Worm (Caenorhabditis elegans) whole organism, L1 larva: Measurements from ENCODE around the gene Y46G5A.14.

Experiments used
- C16A3.4 ChIP-seq: fragments of 150-350 bp; optimal IDR thresholded peaks from 2 replicates; lab custom pipeline; 2014; ENCODE audit warnings: missing biosample characterization, missing genetic modification characterization
- F16B12.6 ChIP-seq: fragments of 150-350 bp; optimal IDR thresholded peaks from 2 replicates; lab custom pipeline; 2014; ENCODE audit warnings: missing biosample characterization, missing genetic modification characterization
- Y116A8C.19 ChIP-seq: sonication (generic microtip); optimal IDR thresholded peaks from 2 replicates; lab custom pipeline; 2016; ENCODE audit warnings: missing compliant biosample characterization, missing genetic modification characterization, borderline replicate concordance
- ama-1 ChIP-seq: fragments of 150-350 bp; optimal IDR thresholded peaks from 2 replicates; lab custom pipeline; 2014
- ceh-63 ChIP-seq: fragments of 200-800 bp; sonication (Bioruptor generic); optimal IDR thresholded peaks from 2 replicates; lab custom pipeline; 2018; ENCODE audit warnings: mild to moderate bottlenecking, missing genetic modification characterization, missing compliant biosample characterization
- ceh-82 ChIP-seq, 3 experiments: fragments of 150-350 bp in 1 of 3; sonication (generic microtip) in 2 of 3; optimal IDR thresholded peaks; 2 replicates each; lab custom pipeline; 2014 to 2017; ENCODE audit warnings: missing biosample characterization in 3 of 3, missing genetic modification characterization in 3 of 3
- dpl-1 ChIP-seq, 3 experiments: fragments of 150-350 bp in 2 of 3; sonication (generic microtip) in 1 of 3; optimal IDR thresholded peaks; 2 replicates each; lab custom pipeline; 2014 to 2017; ENCODE audit warnings: missing biosample characterization in 3 of 3, missing genetic modification characterization in 3 of 3, missing genetic modification reagents in 3 of 3
- efl-1 ChIP-seq, 4 experiments: fragments of 150-350 bp; optimal IDR thresholded peaks in 3 of 4; peaks in 1 of 4; 1 replicate in 1 of 4; 2 replicates in 3 of 4; lab custom pipeline; 2014; ENCODE audit warnings: missing biosample characterization in 2 of 4, missing genetic modification characterization in 2 of 4, missing genetic modification reagents in 2 of 4
- elt-2 ChIP-seq: sonication (generic microtip); optimal IDR thresholded peaks from 2 replicates; lab custom pipeline; 2016; ENCODE audit warnings: missing genetic modification characterization, mild to moderate bottlenecking, inconsistent platforms, missing compliant biosample characterization, missing genetic modification reagents
- fkh-4 ChIP-seq: sonication (generic microtip); optimal IDR thresholded peaks from 2 replicates; lab custom pipeline; 2016; ENCODE audit warnings: missing compliant biosample characterization, missing genetic modification characterization, borderline replicate concordance
- fkh-8 ChIP-seq: sonication (generic microtip); optimal IDR thresholded peaks from 2 replicates; lab custom pipeline; 2016; ENCODE audit warnings: mild to moderate bottlenecking, missing genetic modification characterization, missing compliant biosample characterization
- grh-1 ChIP-seq: fragments of 200-800 bp; sonication (Bioruptor generic); IDR thresholded peaks from 2 replicates; pipeline ENCODE4 v1.3.6; 2022; ENCODE audit warnings: missing genetic modification reagents, missing genetic modification characterization, missing compliant biosample characterization
- isw-1 ChIP-seq: fragments of 200-800 bp; sonication (Bioruptor generic); IDR thresholded peaks from 2 replicates; pipeline ENCODE4 v1.3.6; 2022; ENCODE audit warnings: missing genetic modification characterization, missing compliant biosample characterization
- lin-13 ChIP-seq: fragments of 150-350 bp; optimal IDR thresholded peaks from 2 replicates; lab custom pipeline; 2014; ENCODE audit warnings: missing biosample characterization, missing genetic modification reagents, missing genetic modification characterization
- lin-35 ChIP-seq, 2 experiments: fragments of 150-350 bp; optimal IDR thresholded peaks; 2 replicates each; lab custom pipeline; 2014; ENCODE audit warnings: missing biosample characterization in 2 of 2, missing genetic modification characterization in 2 of 2, missing genetic modification reagents in 2 of 2
- lin-39 ChIP-seq: fragments of 150-350 bp; optimal IDR thresholded peaks from 2 replicates; lab custom pipeline; 2014; ENCODE audit warnings: missing biosample characterization, missing genetic modification reagents, missing genetic modification characterization
- lir-3 ChIP-seq: sonication (generic microtip); optimal IDR thresholded peaks from 2 replicates; lab custom pipeline; 2016; ENCODE audit warnings: mild to moderate bottlenecking, missing genetic modification characterization, moderate library complexity, missing compliant biosample characterization; ENCODE audit not compliant: poor library complexity
- lsy-2 ChIP-seq, 2 experiments: fragments of 150-350 bp; optimal IDR thresholded peaks; 2 replicates each; lab custom pipeline; 2014; ENCODE audit warnings: missing biosample characterization in 2 of 2, missing genetic modification characterization in 2 of 2
- mab-9 ChIP-seq: fragments of 200-800 bp; sonication (Bioruptor generic); IDR thresholded peaks from 2 replicates; pipeline ENCODE4 v1.3.6; 2022; ENCODE audit warnings: missing genetic modification reagents, missing genetic modification characterization, missing compliant biosample characterization
- mep-1 ChIP-seq: fragments of 150-350 bp; optimal IDR thresholded peaks from 2 replicates; lab custom pipeline; 2014; ENCODE audit warnings: missing biosample characterization, missing genetic modification characterization
- nhr-11 ChIP-seq: fragments of 150-350 bp; optimal IDR thresholded peaks from 2 replicates; lab custom pipeline; 2014; ENCODE audit warnings: missing biosample characterization, missing genetic modification characterization
- nhr-19 ChIP-seq: fragments of 200-800 bp; sonication (Bioruptor generic); conservative IDR thresholded peaks from 2 replicates; pipeline ENCODE4 v1.3.6; 2022; ENCODE audit warnings: missing genetic modification characterization, missing compliant biosample characterization
- nhr-47 ChIP-seq: sonication (generic microtip); optimal IDR thresholded peaks from 2 replicates; lab custom pipeline; 2016; ENCODE audit warnings: mild to moderate bottlenecking, missing genetic modification characterization, moderate library complexity, missing compliant biosample characterization
- nhr-71 ChIP-seq: sonication (generic microtip); optimal IDR thresholded peaks from 2 replicates; lab custom pipeline; 2016; ENCODE audit warnings: mild to moderate bottlenecking, missing genetic modification characterization, moderate library complexity, missing compliant biosample characterization
- nhr-76 ChIP-seq: sonication (generic microtip); optimal IDR thresholded peaks from 2 replicates; lab custom pipeline; 2017; ENCODE audit warnings: missing biosample characterization, missing genetic modification characterization
- nhr-85 ChIP-seq: sonication (generic microtip); peaks from one replicate; lab custom pipeline; 2016; ENCODE audit warnings: missing genetic modification characterization, inconsistent platforms, missing compliant biosample characterization
- nhr-90 ChIP-seq: sonication (generic microtip); optimal IDR thresholded peaks from 2 replicates; lab custom pipeline; 2016; ENCODE audit warnings: mild to moderate bottlenecking, missing genetic modification characterization, missing compliant biosample characterization; ENCODE audit not compliant: poor library complexity
- sox-4 ChIP-seq: sonication (generic microtip); optimal IDR thresholded peaks from 2 replicates; lab custom pipeline; 2016; ENCODE audit warnings: missing genetic modification characterization, missing compliant biosample characterization
- sup-37 ChIP-seq: fragments of 200-800 bp; sonication (Bioruptor generic); optimal IDR thresholded peaks from 2 replicates; lab custom pipeline; 2018; ENCODE audit warnings: mild to moderate bottlenecking, missing genetic modification characterization, missing compliant biosample characterization
- unc-30 ChIP-seq: sonication (generic microtip); optimal IDR thresholded peaks from 2 replicates; lab custom pipeline; 2017; ENCODE audit warnings: missing biosample characterization, missing genetic modification characterization
- unc-98 ChIP-seq: fragments of 200-800 bp; sonication (Bioruptor generic); IDR thresholded peaks from 2 replicates; pipeline ENCODE4 v1.3.6; 2022; ENCODE audit warnings: missing genetic modification characterization, missing compliant biosample characterization
- zip-4 ChIP-seq: fragments of 200-800 bp; sonication (Bioruptor generic); optimal IDR thresholded peaks from 2 replicates; lab custom pipeline; 2018; ENCODE audit warnings: mild to moderate bottlenecking, missing genetic modification characterization, moderate library complexity, missing compliant biosample characterization
- ztf-4 ChIP-seq: fragments of 150-350 bp; optimal IDR thresholded peaks from 2 replicates; lab custom pipeline; 2014; ENCODE audit warnings: missing biosample characterization, missing genetic modification characterization

The Y46G5A.14 gene

DNA sequence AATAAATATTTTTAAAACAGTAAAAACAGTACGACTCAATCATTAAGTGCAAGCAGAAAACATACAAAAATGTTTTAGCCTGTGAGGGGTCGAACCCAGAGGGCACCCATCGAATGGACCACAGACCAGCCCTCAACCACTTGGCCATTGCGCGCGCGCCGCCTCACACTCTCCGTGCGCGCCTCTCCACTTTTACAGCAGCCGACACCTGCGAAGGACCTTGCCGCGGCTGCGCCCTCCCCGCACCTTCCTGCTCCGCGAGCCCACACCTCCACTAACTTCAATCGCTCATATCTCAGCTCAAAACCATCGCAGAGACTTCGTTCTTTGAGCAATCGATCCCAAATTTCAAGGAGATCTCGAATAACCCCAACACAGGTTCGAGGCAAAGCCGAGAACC is 3.9 kb downstream of the Y46G5A.14 start (continued):
- TF ChIP-seq grh-1 (peak; percentile 57), unc-98 (0 out of 2 replicates have a peak, but pooled peaks have one; percentile 29), mab-9 (GFP tag; lab: Robert Waterston, UW) (0 out of 2 replicates have a peak, but pooled peaks have one; percentile 37), lin-35 (GFP tag; optimal IDR thresholded peaks at IDR 0.05; lab: Kevin White, UChicago) (peak; percentile 37 to 48)

DNA sequence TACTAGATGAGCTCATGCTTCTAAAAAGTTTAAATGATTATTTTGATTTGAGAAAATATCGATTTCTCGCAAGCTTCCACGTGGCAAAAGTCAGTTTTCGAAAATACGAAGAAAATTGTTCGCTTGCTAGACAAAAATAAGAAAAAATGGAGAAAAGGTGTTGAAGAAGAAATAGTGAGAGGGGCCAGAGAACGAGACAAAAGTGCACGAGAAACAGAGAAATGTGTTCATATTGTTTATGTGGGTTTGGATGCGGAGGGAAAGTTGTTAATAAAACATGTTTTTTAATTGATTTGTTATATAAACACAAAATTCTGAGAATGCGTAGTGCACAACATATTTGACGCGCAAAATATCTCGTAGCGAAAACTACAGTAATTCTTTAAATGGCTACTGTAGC is 10.9 kb downstream of the Y46G5A.14 start, which contains the start of gene Y46G5A.15:
TSS of gene Y46G5A.15 (minus strand) at position 26 of the 400 bp plus-strand sequence.
- TF ChIP-seq mep-1 (tag; lab: Kevin White, UChicago) (no peak), efl-1 (optimal IDR thresholded peaks at IDR 0.05; lab: Kevin White, UChicago) (no peak), efl-1 (GFP tag; optimal IDR thresholded peaks at IDR 0.05 in 1 of 2; lab: Kevin White, UChicago) (peak in 1 of 2 experiments; percentile 30)

DNA sequence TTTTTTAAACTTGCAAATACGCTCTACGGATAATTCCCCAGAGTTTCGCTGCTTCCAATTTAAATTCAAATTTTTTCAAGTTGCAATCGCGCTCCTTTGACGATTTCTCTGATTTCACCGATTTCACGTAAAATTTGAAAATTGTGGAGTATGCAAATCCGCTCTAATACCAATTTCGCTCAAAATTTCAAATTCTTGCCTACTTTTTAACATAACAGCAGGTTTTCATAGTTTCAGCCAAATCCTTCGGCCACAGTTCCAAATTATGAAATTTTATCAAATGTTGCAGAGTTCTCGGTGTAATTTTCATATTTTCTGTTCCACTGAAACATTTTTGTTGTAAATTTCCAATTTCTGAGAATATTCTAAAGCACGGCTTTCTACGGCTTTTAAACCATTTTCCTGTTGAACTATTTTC is 13.3 kb downstream of the Y46G5A.14 start, which contains the start of gene alkb-7:
TSS of gene alkb-7 (minus strand) at position 323 of the 418 bp plus-strand sequence.
- TF ChIP-seq ama-1 (lab: Kevin White, UChicago) (no peak), ztf-4 (tag; lab: Kevin White, UChicago) (peak; percentile 2), efl-1 (optimal IDR thresholded peaks at IDR 0.05; lab: Kevin White, UChicago) (no peak), efl-1 (GFP tag; optimal IDR thresholded peaks at IDR 0.05 in 1 of 2; lab: Kevin White, UChicago) (peak in 1 of 2 experiments; percentile 70), sup-37 (GFP tag; lab: Kevin White, UChicago) (peak; percentile 9)

DNA sequence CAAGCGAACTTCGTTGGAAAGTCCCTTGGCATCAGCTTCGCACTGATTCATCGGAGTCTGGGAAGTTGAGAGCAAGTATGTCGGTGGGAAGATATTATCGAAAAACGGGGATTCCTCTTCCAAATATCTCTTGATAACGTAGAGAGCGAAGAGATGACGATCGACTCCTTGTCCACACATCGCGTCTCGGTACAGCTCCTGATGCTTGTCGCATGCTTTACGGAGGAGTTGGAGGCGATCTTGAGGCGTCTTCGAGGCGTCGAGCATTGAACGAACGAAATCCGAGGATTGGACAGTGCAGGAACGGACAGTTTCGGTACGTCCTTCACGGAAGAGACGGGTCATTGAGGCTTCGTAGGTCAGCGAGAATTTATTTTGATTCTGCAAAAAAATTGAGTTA is 15.0 kb downstream of the Y46G5A.14 start:
- TF ChIP-seq nhr-19 (GFP tag; lab: Robert Waterston, UW) (no peak), ceh-63 (GFP tag; lab: Kevin White, UChicago) (no peak), lsy-2 (tag; optimal IDR thresholded peaks at IDR 0.05; lab: Kevin White, UChicago) (no peak), nhr-47 (tag; lab: Kevin White, UChicago) (no peak), unc-30 (no peak)

DNA sequence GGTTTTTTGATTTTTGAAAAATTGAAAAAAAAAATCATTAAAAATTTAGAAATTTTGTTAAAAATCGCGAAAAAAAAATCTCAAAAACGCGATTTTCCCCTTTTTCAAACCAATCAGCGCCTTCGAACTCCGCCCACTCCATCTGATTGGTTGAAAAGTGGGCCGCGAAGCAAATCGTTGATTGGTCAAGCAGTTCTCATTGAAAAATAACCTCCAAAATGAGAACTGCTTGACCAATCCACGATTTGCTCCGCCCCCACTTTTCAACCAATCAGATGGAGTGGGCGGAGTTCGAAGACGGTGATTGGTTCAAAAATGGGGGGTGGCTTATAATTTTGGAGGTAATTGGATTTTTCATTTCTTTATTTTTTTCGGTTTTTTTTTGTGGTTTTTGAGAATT is 15.9 kb downstream of the Y46G5A.14 start:
- TF ChIP-seq C16A3.4, result no peak
- no peak for TF ChIP-seq zip-4 (GFP tag; lab: Kevin White, UChicago)
- TF ChIP-seq unc-98, result no peak
- no peak for TF ChIP-seq fkh-8
- TF ChIP-seq lir-3 (tag; lab: Kevin White, UChicago), result no peak
- TF ChIP-seq nhr-11 (tag; lab: Kevin White, UChicago), result no peak
- TF ChIP-seq lin-39 (tag; lab: Kevin White, UChicago), result no peak
- TF ChIP-seq, all 84 proteins: peak for 0

DNA sequence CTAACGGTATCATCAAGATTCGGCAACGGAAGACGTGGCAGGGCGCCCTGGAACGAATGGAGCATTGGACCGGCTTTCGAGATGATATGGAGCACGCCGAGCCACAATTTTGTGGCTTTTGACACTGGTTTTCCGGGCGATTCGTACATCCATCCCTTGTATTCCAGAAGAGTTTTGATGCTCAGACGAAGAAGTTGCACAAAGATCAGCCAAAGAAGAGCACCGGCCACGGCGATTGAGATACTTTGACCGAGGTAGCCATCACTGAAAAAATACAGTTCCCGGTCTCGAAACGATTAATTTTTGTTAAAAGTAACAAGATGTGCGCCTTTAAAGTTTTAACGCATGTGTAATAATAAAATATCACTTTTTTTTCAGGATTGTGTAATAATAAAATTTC is 20.7 kb downstream of the Y46G5A.14 start:
- TF ChIP-seq fkh-4 (tag; lab: Kevin White, UChicago) (no peak), lin-13 (GFP tag; lab: Kevin White, UChicago) (no peak), unc-98 (no peak), F16B12.6 (no peak), nhr-76 (tag; lab: Kevin White, UChicago) (no peak), efl-1 (optimal IDR thresholded peaks at IDR 0.05; lab: Kevin White, UChicago) (no peak), efl-1 (GFP tag; optimal IDR thresholded peaks at IDR 0.05 in 1 of 2; lab: Kevin White, UChicago) (peak in 1 of 2 experiments; percentile 7), isw-1 (GFP tag; lab: Robert Waterston, UW) (no peak), nhr-90 (tag; lab: Kevin White, UChicago) (no peak), sox-4 (tag; lab: Kevin White, UChicago) (no peak)
- TF ChIP-seq, all 84 proteins: peak for 1

DNA sequence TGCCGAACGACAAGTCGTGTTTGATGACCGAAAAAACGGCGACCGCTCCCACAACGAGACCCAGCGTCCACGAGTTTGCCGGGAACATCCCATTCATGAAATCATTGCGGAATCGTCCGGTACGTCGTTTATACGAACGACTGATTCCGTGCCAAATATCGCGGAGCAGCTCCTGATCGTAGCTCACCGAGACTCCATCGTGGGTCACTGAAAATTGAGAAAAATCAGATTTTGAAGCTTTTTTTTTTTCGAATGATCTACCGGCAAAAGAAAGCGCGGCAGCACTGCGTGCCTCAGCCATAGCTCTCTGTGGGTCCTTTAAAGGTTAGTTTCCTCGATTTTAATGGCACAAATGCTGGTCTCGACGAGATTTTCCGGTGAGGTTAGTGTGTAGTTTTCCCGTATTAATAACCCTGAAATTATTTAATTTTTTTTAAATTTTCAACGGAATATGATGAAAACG is 21.6 kb downstream of the Y46G5A.14 start, which contains the start of gene cpt-1:
TSS of gene cpt-1 (minus strand) at position 413 of the 463 bp plus-strand sequence.
- TF ChIP-seq nhr-71 (tag; lab: Kevin White, UChicago), result peak; percentile 1
- peak; percentile 21 for TF ChIP-seq elt-2 (tag; lab: Kevin White, UChicago)
- TF ChIP-seq nhr-85, result peak; percentile 29
- TF ChIP-seq ama-1 (lab: Kevin White, UChicago), result no peak
- no peak for TF ChIP-seq dpl-1 (GFP tag; optimal IDR thresholded peaks at IDR 0.05; lab: Kevin White, UChicago)
- no peak for TF ChIP-seq Y116A8C.19
- TF ChIP-seq ceh-82 (tag; optimal IDR thresholded peaks at IDR 0.05; lab: Kevin White, UChicago), result no peak
- TF ChIP-seq, all 84 proteins: peak for 3
